Fruit fly (Drosophila melanogaster) whole organism, embryonic: ENCODE measurements around the gene CG5758.

Experiments
- Abd-B ChIP-seq: fragments of 200-800 bp; sonication (Bioruptor generic); optimal IDR thresholded peaks from 2 replicates; lab custom pipeline; 2018; ENCODE audit warnings: missing biosample characterization, mild to moderate bottlenecking, missing genetic modification characterization, moderate library complexity
- Asciz ChIP-seq: fragments of 200-800 bp; sonication (Bioruptor generic); optimal IDR thresholded peaks from 2 replicates; lab custom pipeline; 2017; ENCODE audit warnings: missing biosample characterization, mild to moderate bottlenecking, missing genetic modification characterization, missing genetic modification reagents
- CG10565 ChIP-seq: fragments of 200-800 bp; sonication (Bioruptor generic); optimal IDR thresholded peaks from 3 replicates; lab custom pipeline; 2016; ENCODE audit warnings: missing biosample characterization, mild to moderate bottlenecking, missing genetic modification characterization
- CG10979 ChIP-seq: fragments of 200-800 bp; sonication (Bioruptor generic); optimal IDR thresholded peaks from 2 replicates; lab custom pipeline; 2018; ENCODE audit warnings: missing biosample characterization, mild to moderate bottlenecking, missing genetic modification characterization, moderate library complexity
- CG11504 ChIP-seq: fragments of 200-800 bp; sonication (Bioruptor generic); optimal IDR thresholded peaks from 3 replicates; lab custom pipeline; 2019; ENCODE audit warnings: missing biosample characterization, mild to moderate bottlenecking, missing genetic modification characterization, moderate library complexity
- CG11560 ChIP-seq: fragments of 200-800 bp; sonication (Bioruptor generic); IDR thresholded peaks from 3 replicates; pipeline ENCODE4 v1.3.6; 2022; ENCODE audit warnings: missing biosample characterization, missing genetic modification characterization
- CG12219 ChIP-seq: fragments of 200-800 bp; sonication (Bioruptor generic); optimal IDR thresholded peaks from 3 replicates; lab custom pipeline; 2018; ENCODE audit warnings: missing biosample characterization, mild to moderate bottlenecking, missing genetic modification characterization
- CG12299 ChIP-seq: fragments of 200-800 bp; sonication (Bioruptor generic); optimal IDR thresholded peaks from 2 replicates; lab custom pipeline; 2018; ENCODE audit warnings: missing biosample characterization, mild to moderate bottlenecking, missing genetic modification characterization
- CG15073 ChIP-seq: fragments of 200-800 bp; sonication (Bioruptor generic); optimal IDR thresholded peaks from 2 replicates; lab custom pipeline; 2016; ENCODE audit warnings: missing biosample characterization, missing genetic modification characterization
- CG15479 ChIP-seq: fragments of 200-800 bp; sonication (Bioruptor generic); optimal IDR thresholded peaks from 3 replicates; lab custom pipeline; 2019; ENCODE audit warnings: missing biosample characterization, mild to moderate bottlenecking, missing genetic modification characterization, moderate library complexity
- CG1602 ChIP-seq: fragments of 200-800 bp; sonication (Bioruptor generic); optimal IDR thresholded peaks from 3 replicates; lab custom pipeline; 2016; ENCODE audit warnings: missing biosample characterization, missing genetic modification characterization
- CG17328 ChIP-seq: fragments of 200-800 bp; sonication (Bioruptor generic); IDR thresholded peaks from 2 replicates; pipeline ENCODE4 v1.3.6; 2022; ENCODE audit warnings: missing biosample characterization, missing genetic modification characterization
- CG17361 ChIP-seq: fragments of 200-800 bp; sonication (Bioruptor generic); IDR thresholded peaks from 3 replicates; pipeline ENCODE4 v1.3.6; 2022; ENCODE audit warnings: missing biosample characterization, missing genetic modification characterization
- CG2199 ChIP-seq: fragments of 200-800 bp; sonication (Bioruptor generic); IDR thresholded peaks from 3 replicates; pipeline ENCODE4 v1.3.6; 2022; ENCODE audit warnings: missing biosample characterization, missing genetic modification characterization
- CG30403 ChIP-seq: fragments of 200-800 bp; sonication (Bioruptor generic); optimal IDR thresholded peaks from 3 replicates; lab custom pipeline; 2016; ENCODE audit warnings: missing biosample characterization, missing genetic modification characterization
- CG31388 ChIP-seq: fragments of 200-800 bp; sonication (Bioruptor generic); optimal IDR thresholded peaks from 2 replicates; lab custom pipeline; 2016; ENCODE audit warnings: missing biosample characterization, missing genetic modification characterization
- CG32532 ChIP-seq: fragments of 200-800 bp; sonication (Bioruptor generic); IDR thresholded peaks from 2 replicates; pipeline ENCODE4 v1.3.6; 2022; ENCODE audit warnings: missing biosample characterization, missing genetic modification characterization
- CG3407 ChIP-seq: fragments of 200-800 bp; sonication (Bioruptor generic); optimal IDR thresholded peaks from 2 replicates; lab custom pipeline; 2018; ENCODE audit warnings: missing biosample characterization, mild to moderate bottlenecking, missing genetic modification characterization
- CG5180 ChIP-seq: fragments of 200-800 bp; sonication (Bioruptor generic); optimal IDR thresholded peaks from 3 replicates; lab custom pipeline; 2017; ENCODE audit warnings: missing biosample characterization, missing genetic modification characterization, mild to moderate bottlenecking, moderate library complexity, missing genetic modification reagents
- CG6175 ChIP-seq: fragments of 200-800 bp; sonication (Bioruptor generic); IDR thresholded peaks from 3 replicates; pipeline ENCODE4 v1.3.6; 2022; ENCODE audit warnings: missing biosample characterization, missing genetic modification characterization
- CG8089 ChIP-seq: fragments of 200-800 bp; sonication (Bioruptor generic); optimal IDR thresholded peaks from 3 replicates; lab custom pipeline; 2016; ENCODE audit warnings: missing biosample characterization, missing genetic modification characterization
- CG8765 ChIP-seq: fragments of 200-800 bp; sonication (Bioruptor generic); IDR thresholded peaks from 2 replicates; pipeline ENCODE4 v1.3.6; 2022; ENCODE audit warnings: missing biosample characterization, missing genetic modification characterization
- CG9609 ChIP-seq: fragments of 200-800 bp; sonication (Bioruptor generic); optimal IDR thresholded peaks from 3 replicates; lab custom pipeline; 2016; ENCODE audit warnings: missing biosample characterization, missing genetic modification characterization
- Dad ChIP-seq: fragments of 200-800 bp; sonication (Bioruptor generic); optimal IDR thresholded peaks from 3 replicates; lab custom pipeline; 2016; ENCODE audit warnings: missing biosample characterization, missing genetic modification characterization
- Dbx ChIP-seq: fragments of 200-800 bp; sonication (Bioruptor generic); IDR thresholded peaks from 3 replicates; pipeline ENCODE4 v1.3.6; 2022; ENCODE audit warnings: missing biosample characterization, missing genetic modification characterization
- GATAe ChIP-seq: fragments of 200-800 bp; sonication (Bioruptor generic); conservative IDR thresholded peaks from 2 replicates; pipeline ENCODE4 v1.3.6; 2022; ENCODE audit warnings: missing biosample characterization, missing genetic modification characterization
- H15 ChIP-seq: fragments of 200-800 bp; sonication (Bioruptor generic); IDR thresholded peaks from 3 replicates; pipeline ENCODE4 v1.3.6; 2022; ENCODE audit warnings: missing biosample characterization, missing genetic modification characterization
- HHEX ChIP-seq: fragments of 200-800 bp; sonication (Bioruptor generic); optimal IDR thresholded peaks from 3 replicates; lab custom pipeline; 2017; ENCODE audit warnings: missing biosample characterization, mild to moderate bottlenecking, missing genetic modification characterization, missing genetic modification reagents
- MBD-R2 ChIP-seq: fragments of 200-800 bp; sonication (Bioruptor generic); IDR thresholded peaks from 2 replicates; pipeline ENCODE4 v1.3.6; 2022; ENCODE audit warnings: missing biosample characterization, missing genetic modification characterization
- Oli ChIP-seq: fragments of 200-800 bp; sonication (Bioruptor generic); optimal IDR thresholded peaks from 2 replicates; lab custom pipeline; 2018; ENCODE audit warnings: missing biosample characterization, mild to moderate bottlenecking, missing genetic modification characterization, moderate library complexity
- Poxn ChIP-seq: fragments of 200-800 bp; sonication (Bioruptor generic); IDR thresholded peaks from 2 replicates; pipeline ENCODE4 v1.3.6; 2022; ENCODE audit warnings: missing biosample characterization, missing genetic modification characterization
- Spps ChIP-seq: fragments of 200-800 bp; sonication (Bioruptor generic); optimal IDR thresholded peaks from 2 replicates; lab custom pipeline; 2018; ENCODE audit warnings: missing biosample characterization, mild to moderate bottlenecking, missing genetic modification characterization
- Ssrp ChIP-seq: fragments of 200-800 bp; sonication (Bioruptor generic); optimal IDR thresholded peaks from 2 replicates; lab custom pipeline; 2018; ENCODE audit warnings: missing biosample characterization, mild to moderate bottlenecking, missing genetic modification characterization, moderate library complexity
- Stat92E ChIP-seq, 3 experiments: fragments of >200 bp in 2 of 3; fragments of 200-800 bp in 1 of 3; sonication (Bioruptor generic) in 1 of 3; optimal IDR thresholded peaks; 2 replicates each; lab custom pipeline; 2017 to 2019; ENCODE audit warnings: missing biosample characterization in 3 of 3, missing genetic modification characterization in 3 of 3, mild to moderate bottlenecking in 1 of 3, moderate library complexity in 1 of 3
- amos ChIP-seq: fragments of 200-800 bp; sonication (Bioruptor generic); IDR thresholded peaks from 2 replicates; pipeline ENCODE4 v1.3.6; 2022; ENCODE audit warnings: missing biosample characterization, missing genetic modification characterization; ENCODE audit not compliant: partially characterized antibody
- bsh ChIP-seq, 2 experiments: fragments of 200-800 bp; sonication (Bioruptor generic); optimal IDR thresholded peaks; 2 replicates each; lab custom pipeline; 2017 to 2018; ENCODE audit warnings: mild to moderate bottlenecking in 2 of 2, missing biosample characterization in 2 of 2, missing genetic modification characterization in 2 of 2, moderate library complexity in 1 of 2
- chinmo ChIP-seq: fragments of 200-800 bp; sonication (Bioruptor generic); IDR thresholded peaks from 4 replicates; pipeline ENCODE4 v1.3.6; 2022; ENCODE audit warnings: missing biosample characterization, missing genetic modification characterization; ENCODE audit not compliant: partially characterized antibody
- fd102C ChIP-seq: fragments of 200-800 bp; sonication (Bioruptor generic); optimal IDR thresholded peaks from 2 replicates; lab custom pipeline; 2018; ENCODE audit warnings: missing biosample characterization, mild to moderate bottlenecking, missing genetic modification characterization, moderate library complexity
- lbe ChIP-seq: fragments of 200-800 bp; sonication (Bioruptor generic); optimal IDR thresholded peaks from 2 replicates; lab custom pipeline; 2016; ENCODE audit warnings: missing biosample characterization, mild to moderate bottlenecking, missing genetic modification characterization
- lov ChIP-seq, 2 experiments: fragments of 200-800 bp in 1 of 2; fragments of >200 bp in 1 of 2; sonication (Bioruptor generic) in 1 of 2; IDR thresholded peaks in 1 of 2; optimal IDR thresholded peaks in 1 of 2; 2 replicates in 1 of 2; 3 replicates in 1 of 2; pipeline versions ENCODE4 v1.3.6 to Lab custom; 2017 to 2022; ENCODE audit warnings: missing biosample characterization in 1 of 2, missing genetic modification characterization in 1 of 2
- pros ChIP-seq: fragments of 200-800 bp; sonication (Bioruptor generic); optimal IDR thresholded peaks from 3 replicates; lab custom pipeline; 2019; ENCODE audit warnings: missing biosample characterization, mild to moderate bottlenecking, missing genetic modification characterization, moderate library complexity
- ranshi ChIP-seq: fragments of 200-800 bp; sonication (Bioruptor generic); IDR thresholded peaks from 2 replicates; pipeline ENCODE4 v1.3.6; 2022; ENCODE audit warnings: missing biosample characterization, missing genetic modification characterization
- run ChIP-seq: fragments of 200-800 bp; sonication (Bioruptor generic); optimal IDR thresholded peaks from 3 replicates; lab custom pipeline; 2018; ENCODE audit warnings: missing biosample characterization, mild to moderate bottlenecking, missing genetic modification characterization
- sc ChIP-seq, 3 experiments: fragments of >200 bp in 2 of 3; fragments of 200-800 bp in 1 of 3; sonication (Bioruptor generic) in 1 of 3; optimal IDR thresholded peaks; 2 replicates in 2 of 3; 3 replicates in 1 of 3; lab custom pipeline; 2017; ENCODE audit warnings: mild to moderate bottlenecking in 1 of 3, missing biosample characterization in 1 of 3, missing genetic modification characterization in 1 of 3, missing genetic modification reagents in 1 of 3
- scrt ChIP-seq: fragments of 200-800 bp; sonication (Bioruptor generic); optimal IDR thresholded peaks from 2 replicates; lab custom pipeline; 2018; ENCODE audit warnings: missing biosample characterization, mild to moderate bottlenecking, missing genetic modification characterization, moderate library complexity
- sug ChIP-seq: fragments of 200-800 bp; optimal IDR thresholded peaks from 2 replicates; lab custom pipeline; 2019; ENCODE audit warnings: missing biosample characterization, mild to moderate bottlenecking, missing genetic modification characterization, moderate library complexity
- trh ChIP-seq: fragments of 200-800 bp; sonication (Bioruptor generic); optimal IDR thresholded peaks from 2 replicates; lab custom pipeline; 2016; ENCODE audit warnings: missing biosample characterization, missing genetic modification characterization
- vvl ChIP-seq: fragments of 200-800 bp; sonication (Bioruptor generic); IDR thresholded peaks from 2 replicates; pipeline ENCODE4 v1.3.6; 2022; ENCODE audit warnings: missing biosample characterization, missing genetic modification characterization
- zfh2 ChIP-seq: fragments of 200-800 bp; sonication (Bioruptor generic); optimal IDR thresholded peaks from 2 replicates; lab custom pipeline; 2016; ENCODE audit warnings: missing biosample characterization, missing genetic modification characterization

Gene CG5758

dm6 chr2L:18152172-18152639 is 32.4 kb downstream of the CG5758 start, which contains the start of gene Socs36E (continued):
- peak; percentile 56 for TF ChIP-seq MBD-R2
- no peak for TF ChIP-seq CG5180
- TF ChIP-seq Ssrp (tag; lab: Kevin White, UChicago): no peak
- TF ChIP-seq CG31388: no peak
- peak; percentile 86; the same call in 2 of the 4 replicates for TF ChIP-seq chinmo (GFP tag; lab: Robert Waterston, UW)
- TF ChIP-seq zfh2: peak; percentile 55
- peak; percentile 91 for TF ChIP-seq Abd-B (GFP tag; lab: Kevin White, UChicago)
- no peak for TF ChIP-seq pros (GFP tag; lab: Kevin White, UChicago)
- TF ChIP-seq Stat92E (GFP tag; optimal IDR thresholded peaks at IDR 0.05; lab: Kevin White, UChicago): peak in 1 of 3 experiments; percentile 62
- TF ChIP-seq fd102C: no peak
- TF ChIP-seq CG11560 (tag; lab: Robert Waterston, UW): peak; percentile 56; the same call in 2 of the 3 replicates
- peak; percentile 46 for TF ChIP-seq Dad (GFP tag; lab: Kevin White, UChicago)
- TF ChIP-seq CG17361 (GFP tag; lab: Robert Waterston, UW): no peak
- 0 out of 2 replicates have a peak, but pooled peaks have one; percentile 25 for TF ChIP-seq CG17328 (GFP tag; lab: Robert Waterston, UW)
- TF ChIP-seq H15: no peak; the same call in 2 of the 3 replicates
- TF ChIP-seq Spps (tag; lab: Kevin White, UChicago): peak; percentile 14
- TF ChIP-seq Dbx (GFP tag; lab: Robert Waterston, UW): peak; percentile 64
- TF ChIP-seq run: no peak
- no peak for TF ChIP-seq CG1602 (GFP tag; lab: Kevin White, UChicago)
- TF ChIP-seq CG8089 (GFP tag; lab: Kevin White, UChicago): no peak
- TF ChIP-seq CG10565: no peak
- TF ChIP-seq HHEX (GFP tag; lab: Kevin White, UChicago): no peak
- TF ChIP-seq CG3407: no peak
- TF ChIP-seq CG9609 (GFP tag; lab: Kevin White, UChicago): peak; percentile 26
- TF ChIP-seq CG12299 (tag; lab: Kevin White, UChicago): no peak
- peak; percentile 0 for TF ChIP-seq CG10979 (tag; lab: Kevin White, UChicago)
- TF ChIP-seq ranshi: no peak
- no peak for TF ChIP-seq CG15073 (GFP tag; lab: Kevin White, UChicago)
- no peak for TF ChIP-seq lbe
- no peak for TF ChIP-seq GATAe
- TF ChIP-seq trh (GFP tag; lab: Kevin White, UChicago): no peak
- no peak for TF ChIP-seq Poxn (GFP tag; lab: Robert Waterston, UW)
- TF ChIP-seq CG12219 (GFP tag; lab: Kevin White, UChicago): no peak
- no peak for TF ChIP-seq lov (optimal IDR thresholded peaks at IDR 0.05; lab: Kevin White, UChicago)
- no peak for TF ChIP-seq lov (GFP tag; IDR thresholded peaks at IDR 0.05; lab: Robert Waterston, UW)
- peak; percentile 47 for TF ChIP-seq CG32532 (GFP tag; lab: Robert Waterston, UW)
- TF ChIP-seq CG2199 (GFP tag; lab: Robert Waterston, UW): peak; percentile 90; the same call in 2 of the 3 replicates
- peak; percentile 95 for TF ChIP-seq vvl (GFP tag; lab: Robert Waterston, UW)
- peak; percentile 10 to 19 for TF ChIP-seq bsh (GFP tag; optimal IDR thresholded peaks at IDR 0.05; lab: Kevin White, UChicago)
- peak; percentile 69 for TF ChIP-seq CG11504 (tag; lab: Kevin White, UChicago)
- TF ChIP-seq CG30403: no peak
- peak; percentile 91 for TF ChIP-seq CG15479 (GFP tag; lab: Kevin White, UChicago)
- no peak for TF ChIP-seq CG8765 (GFP tag; lab: Robert Waterston, UW)
- no peak for TF ChIP-seq Asciz (GFP tag; lab: Kevin White, UChicago)
- no peak for TF ChIP-seq sc (optimal IDR thresholded peaks at IDR 0.05; lab: Kevin White, UChicago)
- no peak for TF ChIP-seq sc (GFP tag; optimal IDR thresholded peaks at IDR 0.05; lab: Kevin White, UChicago)
- TF ChIP-seq amos: peak; percentile 70
- peak; percentile 52 for TF ChIP-seq sug (tag; lab: Kevin White, UChicago)
- no peak for TF ChIP-seq Oli (tag; lab: Kevin White, UChicago)
- 0 out of 3 replicates have a peak, but pooled peaks have one; percentile 47 for TF ChIP-seq CG6175 (GFP tag; lab: Robert Waterston, UW)
- no peak for TF ChIP-seq scrt (GFP tag; lab: Kevin White, UChicago)
